Worm (Caenorhabditis elegans) whole organism, L1 larva: Measurements from ENCODE around the gene acox-3.

Source experiments
- blmp-1 ChIP-seq: fragments of 150-350 bp; optimal IDR thresholded peaks from 2 replicates; lab custom pipeline; 2014; ENCODE audit warnings: missing biosample characterization, missing genetic modification characterization
- ceh-82 ChIP-seq, 3 experiments: fragments of 150-350 bp in 1 of 3; sonication (generic microtip) in 2 of 3; optimal IDR thresholded peaks; 2 replicates each; lab custom pipeline; 2014 to 2017; ENCODE audit warnings: missing biosample characterization in 3 of 3, missing genetic modification characterization in 3 of 3
- egl-27 ChIP-seq, 2 experiments: fragments of 150-350 bp in 1 of 2; sonication (generic microtip); optimal IDR thresholded peaks; 3 replicates each; lab custom pipeline; 2017 to 2018; ENCODE audit warnings: missing biosample characterization in 2 of 2, missing genetic modification characterization in 2 of 2, missing genetic modification reagents in 2 of 2
- elt-2 ChIP-seq: sonication (generic microtip); optimal IDR thresholded peaks from 2 replicates; lab custom pipeline; 2016; ENCODE audit warnings: missing genetic modification characterization, mild to moderate bottlenecking, inconsistent platforms, missing compliant biosample characterization, missing genetic modification reagents
- fkh-10 ChIP-seq: sonication (generic microtip); optimal IDR thresholded peaks from 2 replicates; lab custom pipeline; 2017; ENCODE audit warnings: missing biosample characterization, missing genetic modification reagents, missing genetic modification characterization
- fkh-4 ChIP-seq: sonication (generic microtip); optimal IDR thresholded peaks from 2 replicates; lab custom pipeline; 2016; ENCODE audit warnings: missing compliant biosample characterization, missing genetic modification characterization, borderline replicate concordance
- jun-1 ChIP-seq: fragments of 150-350 bp; optimal IDR thresholded peaks from 2 replicates; lab custom pipeline; 2014; ENCODE audit warnings: missing biosample characterization, missing genetic modification reagents, missing genetic modification characterization
- lin-13 ChIP-seq: fragments of 150-350 bp; optimal IDR thresholded peaks from 2 replicates; lab custom pipeline; 2014; ENCODE audit warnings: missing biosample characterization, missing genetic modification reagents, missing genetic modification characterization
- lin-14 ChIP-seq: fragments of 200-800 bp; sonication (Bioruptor generic); optimal IDR thresholded peaks from 2 replicates; lab custom pipeline; 2018; ENCODE audit warnings: mild to moderate bottlenecking, missing genetic modification characterization, moderate library complexity, missing compliant biosample characterization
- lin-39 ChIP-seq: fragments of 150-350 bp; optimal IDR thresholded peaks from 2 replicates; lab custom pipeline; 2014; ENCODE audit warnings: missing biosample characterization, missing genetic modification reagents, missing genetic modification characterization
- mep-1 ChIP-seq: fragments of 150-350 bp; optimal IDR thresholded peaks from 2 replicates; lab custom pipeline; 2014; ENCODE audit warnings: missing biosample characterization, missing genetic modification characterization
- nhr-11 ChIP-seq: fragments of 150-350 bp; optimal IDR thresholded peaks from 2 replicates; lab custom pipeline; 2014; ENCODE audit warnings: missing biosample characterization, missing genetic modification characterization

DNA sequence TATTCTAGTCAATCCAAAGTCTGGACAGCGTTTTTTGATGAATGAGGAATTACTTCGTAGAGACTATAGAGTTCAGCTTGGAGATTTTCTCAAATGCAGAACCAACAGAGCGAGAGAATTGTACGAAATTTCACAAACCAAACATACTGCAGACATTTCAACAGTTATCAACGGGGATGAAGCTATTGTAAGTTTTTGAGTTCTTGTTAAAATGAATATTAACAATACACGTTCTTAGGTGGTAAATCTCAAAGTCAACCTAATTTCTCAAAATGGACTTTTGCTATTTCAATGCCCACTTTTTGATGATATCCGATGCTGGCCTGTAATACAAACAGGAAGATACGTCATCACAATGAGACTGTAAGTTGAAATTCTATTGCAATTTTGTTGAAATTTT is 30.8 kb downstream of the acox-3 start:
- TF ChIP-seq fkh-10 (GFP tag; lab: Kevin White, UChicago) (no peak), egl-27 (tag; optimal IDR thresholded peaks at IDR 0.05; lab: Kevin White, UChicago) (no peak), ceh-82 (tag; optimal IDR thresholded peaks at IDR 0.05; lab: Kevin White, UChicago) (no peak), fkh-4 (tag; lab: Kevin White, UChicago) (no peak), jun-1 (tag; lab: Kevin White, UChicago) (no peak), blmp-1 (tag; lab: Kevin White, UChicago) (no peak), lin-13 (no peak), lin-14 (GFP tag; lab: Kevin White, UChicago) (no peak), lin-39 (no peak), mep-1 (tag; lab: Kevin White, UChicago) (no peak), elt-2 (tag; lab: Kevin White, UChicago) (no peak), nhr-11 (tag; lab: Kevin White, UChicago) (no peak)
